Worm (Caenorhabditis elegans) whole organism, L4 larva: ENCODE results near the gene sra-31.

Experiments
- aly-2 ChIP-seq: sonication (generic microtip); optimal IDR thresholded peaks from 2 replicates; lab custom pipeline; 2018; ENCODE audit warnings: missing biosample characterization, missing genetic modification characterization
- ceh-28 ChIP-seq: fragments of 150-350 bp; optimal IDR thresholded peaks from 2 replicates; lab custom pipeline; 2014; ENCODE audit warnings: missing biosample characterization, missing genetic modification reagents, missing genetic modification characterization
- dpl-1 ChIP-seq: fragments of 150-350 bp; optimal IDR thresholded peaks from 2 replicates; lab custom pipeline; 2014; ENCODE audit warnings: missing biosample characterization, missing genetic modification reagents, missing genetic modification characterization
- mdl-1 ChIP-seq, 2 experiments: fragments of 150-350 bp in 1 of 2; sonication (generic microtip) in 1 of 2; optimal IDR thresholded peaks; 2 replicates each; lab custom pipeline; 2014 to 2017; ENCODE audit warnings: missing biosample characterization in 2 of 2, missing genetic modification characterization in 2 of 2
- mes-2 ChIP-seq: sonication (generic microtip); optimal IDR thresholded peaks from 2 replicates; lab custom pipeline; 2016; ENCODE audit warnings: missing genotype, mild to moderate bottlenecking, missing genetic modification characterization, missing compliant biosample characterization; ENCODE audit not compliant: poor library complexity, severe bottlenecking
- nhr-76 ChIP-seq: fragments of 150-350 bp; optimal IDR thresholded peaks from 2 replicates; lab custom pipeline; 2014; ENCODE audit warnings: missing biosample characterization, missing genetic modification characterization
- skn-1 ChIP-seq: fragments of 150-350 bp; optimal IDR thresholded peaks from 2 replicates; lab custom pipeline; 2014; ENCODE audit warnings: missing biosample characterization, missing genetic modification characterization
- snpc-4 ChIP-seq: fragments of 150-350 bp; optimal IDR thresholded peaks from 2 replicates; lab custom pipeline; 2014; ENCODE audit warnings: missing biosample characterization, missing genetic modification characterization
- tag-97 ChIP-seq: fragments of 200-800 bp; sonication (Bioruptor generic); IDR thresholded peaks from 2 replicates; pipeline ENCODE4 v1.3.6; 2022; ENCODE audit warnings: missing genetic modification characterization, missing compliant biosample characterization
- unc-39 ChIP-seq: sonication (generic microtip); optimal IDR thresholded peaks from 2 replicates; lab custom pipeline; 2017; ENCODE audit warnings: missing biosample characterization, missing genetic modification characterization
- unc-62 ChIP-seq, 3 experiments: fragments of 150-350 bp in 1 of 3; sonication (generic microtip); optimal IDR thresholded peaks in 2 of 3; peaks in 1 of 3; 1 replicate in 1 of 3; 2 replicates in 2 of 3; lab custom pipeline; 2014 to 2017; ENCODE audit warnings: missing biosample characterization in 3 of 3, missing genetic modification characterization in 3 of 3, missing genetic modification reagents in 3 of 3, missing genotype in 1 of 3
- vab-7 ChIP-seq: fragments of 200-800 bp; sonication (Bioruptor generic); IDR thresholded peaks from 2 replicates; pipeline ENCODE4 v1.3.6; 2022; ENCODE audit warnings: missing genetic modification reagents, missing genetic modification characterization, missing compliant biosample characterization

- TF ChIP-seq vab-7 (no peak), skn-1 (no peak), ceh-28 (tag; lab: Kevin White, UChicago) (no peak), unc-62 (GFP tag; optimal IDR thresholded peaks at IDR 0.05 in 1 of 2; lab: Kevin White, UChicago) (no peak), unc-62 (tag; optimal IDR thresholded peaks at IDR 0.05; lab: Kevin White, UChicago) (no peak), dpl-1 (GFP tag; lab: Kevin White, UChicago) (no peak), mdl-1 (tag; optimal IDR thresholded peaks at IDR 0.05; lab: Kevin White, UChicago) (no peak), aly-2 (tag; lab: Kevin White, UChicago) (no peak), snpc-4 (tag; lab: Kevin White, UChicago) (no peak), mes-2 (no peak), unc-39 (tag; lab: Kevin White, UChicago) (no peak), tag-97 (GFP tag; lab: Robert Waterston, UW) (no peak), nhr-76 (tag; lab: Kevin White, UChicago) (no peak)
Measured at ce11 chrII:6608626-6609025, 30.3 kb upstream of the sra-31 start.
